Fruit fly (Drosophila melanogaster) whole organism, embryonic: ENCODE measurements around the gene CG31548.

Experiments used
- Ada2b ChIP-seq: fragments of 200-800 bp; sonication (Bioruptor generic); IDR thresholded peaks from 2 replicates; pipeline ENCODE4 v1.3.6; 2022; ENCODE audit warnings: missing biosample characterization, missing genetic modification characterization
- Antp ChIP-seq: fragments of 200-800 bp; sonication (Bioruptor generic); optimal IDR thresholded peaks from 3 replicates; lab custom pipeline; 2016; ENCODE audit warnings: missing biosample characterization, missing genetic modification characterization
- Atf6 ChIP-seq: fragments of 200-800 bp; sonication (Bioruptor generic); IDR thresholded peaks from 2 replicates; pipeline ENCODE4 v1.3.6; 2022; ENCODE audit warnings: missing biosample characterization, missing genetic modification characterization
- Bgb ChIP-seq: fragments of 200-800 bp; sonication (Bioruptor generic); IDR thresholded peaks from 2 replicates; pipeline ENCODE4 v1.3.6; 2022; ENCODE audit warnings: missing biosample characterization, missing genetic modification characterization; ENCODE audit not compliant: partially characterized antibody
- CG11504 ChIP-seq: fragments of 200-800 bp; sonication (Bioruptor generic); optimal IDR thresholded peaks from 3 replicates; lab custom pipeline; 2019; ENCODE audit warnings: missing biosample characterization, mild to moderate bottlenecking, missing genetic modification characterization, moderate library complexity
- CG11695 ChIP-seq: fragments of 200-800 bp; sonication (Bioruptor generic); IDR thresholded peaks from 3 replicates; pipeline ENCODE4 v1.3.6; 2022; ENCODE audit warnings: missing biosample characterization, missing genetic modification characterization
- CG12155 ChIP-seq: fragments of 200-800 bp; sonication (Bioruptor generic); optimal IDR thresholded peaks from 3 replicates; lab custom pipeline; 2016; ENCODE audit warnings: missing biosample characterization, missing genetic modification characterization
- CG12659 ChIP-seq: fragments of 200-800 bp; sonication (Bioruptor generic); optimal IDR thresholded peaks from 3 replicates; lab custom pipeline; 2017; ENCODE audit warnings: mild to moderate bottlenecking, missing biosample characterization, missing genetic modification reagents, missing genetic modification characterization
- CG12942 ChIP-seq: fragments of 200-800 bp; sonication (Bioruptor generic); optimal IDR thresholded peaks from 3 replicates; lab custom pipeline; 2016; ENCODE audit warnings: missing biosample characterization, missing genetic modification characterization
- CG17361 ChIP-seq: fragments of 200-800 bp; sonication (Bioruptor generic); IDR thresholded peaks from 3 replicates; pipeline ENCODE4 v1.3.6; 2022; ENCODE audit warnings: missing biosample characterization, missing genetic modification characterization
- CG17802 ChIP-seq: fragments of 200-800 bp; sonication (Bioruptor generic); optimal IDR thresholded peaks from 2 replicates; lab custom pipeline; 2018; ENCODE audit warnings: missing biosample characterization, mild to moderate bottlenecking, missing genetic modification characterization, moderate library complexity
- CG18619 ChIP-seq: fragments of 200-800 bp; sonication (Bioruptor generic); optimal IDR thresholded peaks from 3 replicates; lab custom pipeline; 2017; ENCODE audit warnings: missing biosample characterization, mild to moderate bottlenecking, missing genetic modification characterization
- CG18764 ChIP-seq: fragments of 200-800 bp; sonication (Bioruptor generic); optimal IDR thresholded peaks from 3 replicates; lab custom pipeline; 2016; ENCODE audit warnings: missing biosample characterization, missing genetic modification characterization
- CG43689 ChIP-seq: fragments of 200-800 bp; sonication (Bioruptor generic); IDR thresholded peaks from 2 replicates; pipeline ENCODE4 v1.3.6; 2022; ENCODE audit warnings: missing biosample characterization, missing genetic modification characterization
- CG5245 ChIP-seq: fragments of 200-800 bp; sonication (Bioruptor generic); optimal IDR thresholded peaks from 3 replicates; lab custom pipeline; 2016; ENCODE audit warnings: missing biosample characterization, missing genetic modification characterization
- CG6175 ChIP-seq: fragments of 200-800 bp; sonication (Bioruptor generic); IDR thresholded peaks from 3 replicates; pipeline ENCODE4 v1.3.6; 2022; ENCODE audit warnings: missing biosample characterization, missing genetic modification characterization
- CG6813 ChIP-seq: fragments of 200-800 bp; sonication (Bioruptor generic); optimal IDR thresholded peaks from 2 replicates; lab custom pipeline; 2017; ENCODE audit warnings: missing biosample characterization, missing genetic modification characterization, mild to moderate bottlenecking, moderate library complexity, missing genetic modification reagents
- CG7556 ChIP-seq: fragments of 200-800 bp; sonication (Bioruptor generic); optimal IDR thresholded peaks from 2 replicates; lab custom pipeline; 2017; ENCODE audit warnings: missing biosample characterization, mild to moderate bottlenecking, missing genetic modification characterization
- CG7745 ChIP-seq: fragments of 200-800 bp; sonication (Bioruptor generic); optimal IDR thresholded peaks from 2 replicates; lab custom pipeline; 2018; ENCODE audit warnings: missing biosample characterization, mild to moderate bottlenecking, missing genetic modification characterization, moderate library complexity
- CoRest ChIP-seq: fragments of 200-800 bp; sonication (Bioruptor generic); optimal IDR thresholded peaks from 3 replicates; lab custom pipeline; 2018; ENCODE audit warnings: missing biosample characterization, mild to moderate bottlenecking, missing genetic modification characterization, moderate library complexity
- Dip2 ChIP-seq: fragments of 200-800 bp; sonication (Bioruptor generic); IDR thresholded peaks from 2 replicates; pipeline ENCODE4 v1.3.6; 2022; ENCODE audit warnings: missing biosample characterization, missing genetic modification characterization
- Fer1 ChIP-seq: fragments of 200-800 bp; sonication (Bioruptor generic); optimal IDR thresholded peaks from 2 replicates; lab custom pipeline; 2017; ENCODE audit warnings: missing biosample characterization, mild to moderate bottlenecking, missing genetic modification characterization
- Hey ChIP-seq: fragments of 200-800 bp; sonication (Bioruptor generic); optimal IDR thresholded peaks from 3 replicates; lab custom pipeline; 2018; ENCODE audit warnings: missing biosample characterization, mild to moderate bottlenecking, missing genetic modification characterization
- MBD-R2 ChIP-seq: fragments of 200-800 bp; sonication (Bioruptor generic); IDR thresholded peaks from 2 replicates; pipeline ENCODE4 v1.3.6; 2022; ENCODE audit warnings: missing biosample characterization, missing genetic modification characterization
- Mad ChIP-seq: fragments of 200-800 bp; sonication (Bioruptor generic); optimal IDR thresholded peaks from 2 replicates; lab custom pipeline; 2016; ENCODE audit warnings: missing biosample characterization, missing genetic modification characterization
- NFAT ChIP-seq: fragments of 200-800 bp; sonication (Bioruptor generic); IDR thresholded peaks from 2 replicates; pipeline ENCODE4 v1.3.6; 2022; ENCODE audit warnings: missing biosample characterization, missing genetic modification characterization
- Oli ChIP-seq: fragments of 200-800 bp; sonication (Bioruptor generic); optimal IDR thresholded peaks from 2 replicates; lab custom pipeline; 2018; ENCODE audit warnings: missing biosample characterization, mild to moderate bottlenecking, missing genetic modification characterization, moderate library complexity
- Poxn ChIP-seq: fragments of 200-800 bp; sonication (Bioruptor generic); IDR thresholded peaks from 2 replicates; pipeline ENCODE4 v1.3.6; 2022; ENCODE audit warnings: missing biosample characterization, missing genetic modification characterization
- Rfx ChIP-seq: fragments of 200-800 bp; sonication (Bioruptor generic); IDR thresholded peaks from 2 replicates; pipeline ENCODE4 v1.3.6; 2022; ENCODE audit warnings: missing biosample characterization, missing genetic modification characterization
- Spps ChIP-seq: fragments of 200-800 bp; sonication (Bioruptor generic); optimal IDR thresholded peaks from 2 replicates; lab custom pipeline; 2018; ENCODE audit warnings: missing biosample characterization, mild to moderate bottlenecking, missing genetic modification characterization
- ash1 ChIP-seq: fragments of 200-800 bp; sonication (Bioruptor generic); optimal IDR thresholded peaks from 2 replicates; lab custom pipeline; 2018; ENCODE audit warnings: missing biosample characterization, mild to moderate bottlenecking, missing genetic modification characterization
- bowl ChIP-seq: fragments of 200-800 bp; sonication (Bioruptor generic); IDR thresholded peaks from 2 replicates; pipeline ENCODE4 v1.3.6; 2022; ENCODE audit warnings: missing biosample characterization, missing genetic modification characterization
- dati ChIP-seq: fragments of 200-800 bp; sonication (Bioruptor generic); IDR thresholded peaks from 2 replicates; pipeline ENCODE4 v1.3.6; 2022; ENCODE audit warnings: missing biosample characterization, missing genetic modification characterization
- dimm ChIP-seq: fragments of 200-800 bp; sonication (Bioruptor generic); IDR thresholded peaks from 2 replicates; pipeline ENCODE4 v1.3.6; 2022; ENCODE audit warnings: missing biosample characterization, missing genetic modification characterization
- emc ChIP-seq: fragments of 200-800 bp; sonication (Bioruptor generic); optimal IDR thresholded peaks from 2 replicates; lab custom pipeline; 2016; ENCODE audit warnings: missing biosample characterization, missing genetic modification characterization
- gro ChIP-seq: fragments of 200-800 bp; sonication (Bioruptor generic); optimal IDR thresholded peaks from 2 replicates; lab custom pipeline; 2016; ENCODE audit warnings: missing biosample characterization, missing genetic modification characterization
- insv ChIP-seq, 2 experiments: fragments of 200-800 bp; sonication (Bioruptor generic); optimal IDR thresholded peaks; 3 replicates each; lab custom pipeline; 2016 to 2018; ENCODE audit warnings: missing biosample characterization in 2 of 2, missing genetic modification characterization in 2 of 2
- luna ChIP-seq: fragments of 200-800 bp; sonication (Bioruptor generic); optimal IDR thresholded peaks from 2 replicates; lab custom pipeline; 2016; ENCODE audit warnings: missing biosample characterization, missing genetic modification characterization
- mam ChIP-seq: fragments of 200-800 bp; sonication (Bioruptor generic); optimal IDR thresholded peaks from 3 replicates; lab custom pipeline; 2016; ENCODE audit warnings: missing biosample characterization, missing genetic modification characterization
- pfk ChIP-seq: fragments of 200-800 bp; sonication (Bioruptor generic); optimal IDR thresholded peaks from 2 replicates; lab custom pipeline; 2018; ENCODE audit warnings: missing biosample characterization, mild to moderate bottlenecking, missing genetic modification characterization, moderate library complexity
- ranshi ChIP-seq: fragments of 200-800 bp; sonication (Bioruptor generic); IDR thresholded peaks from 2 replicates; pipeline ENCODE4 v1.3.6; 2022; ENCODE audit warnings: missing biosample characterization, missing genetic modification characterization
- repo ChIP-seq: fragments of 200-800 bp; sonication (Bioruptor generic); optimal IDR thresholded peaks from 2 replicates; lab custom pipeline; 2016; ENCODE audit warnings: missing biosample characterization, missing genetic modification characterization
- sens-2 ChIP-seq: fragments of 200-800 bp; sonication (Bioruptor generic); IDR thresholded peaks from 2 replicates; pipeline ENCODE4 v1.3.6; 2022; ENCODE audit warnings: missing biosample characterization, missing genetic modification characterization
- slbo ChIP-seq: fragments of 200-800 bp; sonication (Bioruptor generic); IDR thresholded peaks from 2 replicates; pipeline ENCODE4 v1.3.6; 2022; ENCODE audit warnings: missing biosample characterization, missing genetic modification characterization
- so ChIP-seq: fragments of 200-800 bp; sonication (Bioruptor generic); IDR thresholded peaks from 3 replicates; pipeline ENCODE4 v1.3.6; 2022; ENCODE audit warnings: missing biosample characterization, missing genetic modification characterization
- sqz ChIP-seq: fragments of 200-800 bp; sonication (Bioruptor generic); optimal IDR thresholded peaks from 3 replicates; lab custom pipeline; 2018; ENCODE audit warnings: missing biosample characterization, mild to moderate bottlenecking, missing genetic modification characterization
- trh ChIP-seq: fragments of 200-800 bp; sonication (Bioruptor generic); optimal IDR thresholded peaks from 2 replicates; lab custom pipeline; 2016; ENCODE audit warnings: missing biosample characterization, missing genetic modification characterization
- ttk ChIP-seq: fragments of 200-800 bp; sonication (Bioruptor generic); IDR thresholded peaks from 2 replicates; pipeline ENCODE4 v2.1.2; 2022; ENCODE audit warnings: missing biosample characterization, missing genetic modification characterization
- yki ChIP-seq: fragments of >200 bp; optimal IDR thresholded peaks from 3 replicates; lab custom pipeline; 2018
- zen2 ChIP-seq: fragments of 200-800 bp; sonication (Bioruptor generic); IDR thresholded peaks from 3 replicates; pipeline ENCODE4 v1.3.6; 2022; ENCODE audit warnings: missing biosample characterization, missing genetic modification characterization; ENCODE audit not compliant: partially characterized antibody

CG31548 gene

DNA sequence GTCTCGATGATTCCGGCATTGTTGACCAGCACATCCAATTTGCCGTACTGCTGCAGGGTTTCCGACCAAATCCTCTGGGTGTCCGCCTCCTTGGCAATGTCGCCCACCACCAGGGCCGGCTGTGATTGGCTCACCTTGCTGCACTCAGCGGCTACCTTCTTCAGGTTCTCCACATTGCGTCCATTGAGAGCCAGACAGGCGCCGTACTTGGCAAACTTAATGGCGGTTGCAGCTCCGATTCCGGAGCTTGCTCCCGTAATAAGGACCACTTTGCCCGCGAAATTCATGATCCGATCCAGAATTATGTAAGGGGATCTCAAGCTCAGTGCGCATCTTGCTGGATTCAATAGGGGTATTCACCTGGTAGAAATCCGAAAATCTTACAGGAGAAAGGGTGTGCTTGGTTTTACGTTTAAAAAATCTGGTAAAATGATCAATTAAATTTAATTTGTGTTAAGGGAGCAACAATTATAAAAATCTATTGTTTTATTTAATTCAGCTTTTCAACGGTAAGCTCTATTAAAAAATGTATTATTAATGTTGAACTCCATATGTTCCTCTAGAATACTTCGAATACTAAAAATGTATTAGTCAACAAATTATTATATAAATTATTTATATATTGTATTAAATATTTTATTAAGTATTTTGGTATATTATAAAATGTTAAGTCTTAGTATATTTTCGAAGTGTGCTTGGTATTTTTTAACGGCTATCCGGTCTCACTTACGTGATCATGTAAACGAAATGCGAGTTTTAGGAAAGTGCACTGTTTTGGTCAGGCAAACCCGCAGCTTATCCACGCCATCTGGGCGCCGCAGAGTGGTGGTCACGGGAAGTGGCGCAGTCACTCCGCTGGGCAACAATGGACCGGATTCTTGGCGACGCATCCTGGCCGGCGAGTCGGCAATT, at the start of gene CG31548, which contains the start of gene CG12170 (continued):
- TF ChIP-seq Oli (tag; lab: Kevin White, UChicago) = peak; percentile 15
- no peak for TF ChIP-seq ash1 (GFP tag; lab: Kevin White, UChicago)
- TF ChIP-seq emc (GFP tag; lab: Kevin White, UChicago) = no peak
- TF ChIP-seq CG12942 = peak; percentile 54
- no peak for TF ChIP-seq trh
- 0 out of 2 replicates have a peak, but pooled peaks have one; percentile 12 for TF ChIP-seq sens-2 (GFP tag; lab: Robert Waterston, UW)
- TF ChIP-seq CG12659 (GFP tag; lab: Kevin White, UChicago) = peak; percentile 56
- peak; percentile 31 for TF ChIP-seq CG12155 (GFP tag; lab: Kevin White, UChicago)
- TF ChIP-seq CG5245 (GFP tag; lab: Kevin White, UChicago) = peak; percentile 3
- no peak for TF ChIP-seq yki
- TF ChIP-seq CG17802 (tag; lab: Kevin White, UChicago) = no peak
- TF ChIP-seq dati = no peak
- no peak for TF ChIP-seq dimm (GFP tag; lab: Robert Waterston, UW)
- TF ChIP-seq CG18619 (GFP tag; lab: Kevin White, UChicago) = no peak
- no peak for TF ChIP-seq repo
- no peak for TF ChIP-seq sqz
- peak; percentile 39; the same call in 1 of the 2 replicates for TF ChIP-seq Atf6 (GFP tag; lab: Robert Waterston, UW)
- TF ChIP-seq CG18764 (GFP tag; lab: Kevin White, UChicago) = peak; percentile 42
- no peak for TF ChIP-seq CG6175 (GFP tag; lab: Robert Waterston, UW)
- peak; percentile 33; the same call in 1 of the 3 replicates for TF ChIP-seq so (GFP tag; lab: Robert Waterston, UW)
- no peak for TF ChIP-seq CG11504
- peak; percentile 36 for TF ChIP-seq mam
- peak; percentile 24; the same call in 1 of the 2 replicates for TF ChIP-seq slbo (GFP tag; lab: Robert Waterston, UW)
- no peak for TF ChIP-seq CG7745 (tag; lab: Kevin White, UChicago)
- peak; percentile 9 for TF ChIP-seq Antp
- TF ChIP-seq Poxn (GFP tag; lab: Robert Waterston, UW) = no peak
- TF ChIP-seq pfk = no peak
- peak; percentile 27 for TF ChIP-seq Spps
- TF ChIP-seq bowl (GFP tag; lab: Robert Waterston, UW) = no peak
- peak; percentile 41 for TF ChIP-seq Fer1 (GFP tag; lab: Kevin White, UChicago)
- TF ChIP-seq Bgb (GFP tag; lab: Robert Waterston, UW) = no peak
- no peak for TF ChIP-seq CG6813 (GFP tag; lab: Kevin White, UChicago)
- no peak for TF ChIP-seq Dip2 (GFP tag; lab: Robert Waterston, UW)
- no peak for TF ChIP-seq CG43689
- TF ChIP-seq luna (GFP tag; lab: Kevin White, UChicago) = no peak
- 0 out of 2 replicates have a peak, but pooled peaks have one; percentile 26 for TF ChIP-seq Ada2b (GFP tag; lab: Robert Waterston, UW)
- TF ChIP-seq NFAT = no peak
- no peak for TF ChIP-seq zen2
- TF ChIP-seq Hey = no peak
- peak; percentile 47 for TF ChIP-seq CoRest (tag; lab: Kevin White, UChicago)
- TF ChIP-seq ttk = 0 out of 2 replicates have a peak, but pooled peaks have one; percentile 15
- TF ChIP-seq CG17361 (GFP tag; lab: Robert Waterston, UW) = peak; percentile 65; the same call in 2 of the 3 replicates
- TF ChIP-seq Mad = no peak
- TF ChIP-seq CG11695 (GFP tag; lab: Robert Waterston, UW) = peak; percentile 66
- TF ChIP-seq gro (GFP tag; lab: Kevin White, UChicago) = peak; percentile 11
- 0 out of 2 replicates have a peak, but pooled peaks have one; percentile 28 for TF ChIP-seq Rfx (GFP tag; lab: Robert Waterston, UW)
- TF ChIP-seq CG7556 (GFP tag; lab: Kevin White, UChicago) = no peak
- TF ChIP-seq MBD-R2 (GFP tag; lab: Robert Waterston, UW) = peak; percentile 53
- peak; percentile 33; the same call in 1 of the 2 replicates for TF ChIP-seq ranshi (GFP tag; lab: Robert Waterston, UW)
- no peak for TF ChIP-seq insv (GFP tag; optimal IDR thresholded peaks at IDR 0.05; lab: Kevin White, UChicago)
